Worm (Caenorhabditis elegans) whole organism, young adult: ENCODE results near the gene C50D2.6.

Experiments
- B0336.3 ChIP-seq: fragments of 200-800 bp; sonication (Bioruptor generic); IDR thresholded peaks from 2 replicates; pipeline ENCODE4 v1.3.6; 2022; ENCODE audit warnings: missing genetic modification characterization, missing compliant biosample characterization
- F37B4.10 ChIP-seq: fragments of 200-800 bp; sonication (Bioruptor generic); IDR thresholded peaks from 2 replicates; pipeline ENCODE4 v1.3.6; 2022; ENCODE audit warnings: missing genetic modification characterization, missing compliant biosample characterization
- madf-10 ChIP-seq: sonication (generic microtip); optimal IDR thresholded peaks from 2 replicates; lab custom pipeline; 2016; ENCODE audit warnings: mild to moderate bottlenecking, missing genetic modification characterization, missing compliant biosample characterization
- tbx-9 ChIP-seq: sonication (generic microtip); optimal IDR thresholded peaks from 2 replicates; lab custom pipeline; 2016; ENCODE audit warnings: borderline replicate concordance, missing genetic modification characterization, inconsistent platforms, missing compliant biosample characterization

ce11 chrII:97992-98763, 13.9 kb downstream of the C50D2.6 start, which contains the start of the genes luc-7L3 and sftb-6:
- no peak for TF ChIP-seq B0336.3
- no peak for TF ChIP-seq F37B4.10 (GFP tag; lab: Robert Waterston, UW)
- no peak for TF ChIP-seq madf-10
- TF ChIP-seq tbx-9 (tag; lab: Kevin White, UChicago), result no peak
